Worm (Caenorhabditis elegans) whole organism, late embryonic: ENCODE measurements around the gene F43E2.6.

Experiments
- C38D4.7 ChIP-seq: fragments of 200-800 bp; sonication (Bioruptor generic); optimal IDR thresholded peaks from 2 replicates; lab custom pipeline; 2018; ENCODE audit warnings: mild to moderate bottlenecking, missing genetic modification characterization, moderate library complexity, missing compliant biosample characterization
- F13H6.1 ChIP-seq: sonication (generic microtip); optimal IDR thresholded peaks from 2 replicates; lab custom pipeline; 2016; ENCODE audit warnings: missing genetic modification characterization, missing compliant biosample characterization
- K09A11.1 ChIP-seq: sonication (generic microtip); optimal IDR thresholded peaks from 2 replicates; lab custom pipeline; 2017; ENCODE audit warnings: antibody characterized with exemption, mild to moderate bottlenecking, missing genetic modification characterization, missing compliant biosample characterization; ENCODE audit not compliant: insufficient read depth
- T23F11.4 ChIP-seq: fragments of 200-800 bp; sonication (Bioruptor generic); optimal IDR thresholded peaks from 2 replicates; lab custom pipeline; 2018; ENCODE audit warnings: mild to moderate bottlenecking, missing genetic modification characterization, missing compliant biosample characterization
- Y22D7AL.16 ChIP-seq: sonication (generic microtip); optimal IDR thresholded peaks from 2 replicates; lab custom pipeline; 2016; ENCODE audit warnings: missing genetic modification characterization, missing compliant biosample characterization
- ceh-14 ChIP-seq: sonication (generic microtip); optimal IDR thresholded peaks from 2 replicates; lab custom pipeline; 2016; ENCODE audit warnings: missing genotype, missing genetic modification characterization, missing compliant biosample characterization
- ceh-18 ChIP-seq: sonication (generic microtip); optimal IDR thresholded peaks from 2 replicates; lab custom pipeline; 2016; ENCODE audit warnings: missing genetic modification characterization, missing compliant biosample characterization
- ceh-19 ChIP-seq: fragments of 200-800 bp; sonication (Bioruptor generic); optimal IDR thresholded peaks from 2 replicates; lab custom pipeline; 2018; ENCODE audit warnings: mild to moderate bottlenecking, missing genetic modification characterization, missing compliant biosample characterization
- ceh-2 ChIP-seq: sonication (generic microtip); optimal IDR thresholded peaks from 2 replicates; lab custom pipeline; 2016; ENCODE audit warnings: missing genotype, missing genetic modification characterization, missing compliant biosample characterization
- ceh-22 ChIP-seq: sonication (generic microtip); optimal IDR thresholded peaks from 2 replicates; lab custom pipeline; 2017; ENCODE audit warnings: missing biosample characterization, missing genetic modification characterization
- ceh-24 ChIP-seq: sonication (generic microtip); optimal IDR thresholded peaks from 2 replicates; lab custom pipeline; 2016; ENCODE audit warnings: mild to moderate bottlenecking, missing genetic modification characterization, missing compliant biosample characterization
- ceh-30 ChIP-seq: fragments of 150-350 bp; optimal IDR thresholded peaks from 2 replicates; lab custom pipeline; 2014; ENCODE audit warnings: missing biosample characterization, missing genetic modification characterization
- ceh-31 ChIP-seq: sonication (generic microtip); optimal IDR thresholded peaks from 2 replicates; lab custom pipeline; 2016; ENCODE audit warnings: missing genetic modification characterization, missing compliant biosample characterization
- ceh-34 ChIP-seq: sonication (generic microtip); optimal IDR thresholded peaks from 2 replicates; lab custom pipeline; 2016; ENCODE audit warnings: mild to moderate bottlenecking, missing genetic modification characterization, missing compliant biosample characterization
- ceh-48 ChIP-seq: sonication (generic microtip); optimal IDR thresholded peaks from 2 replicates; lab custom pipeline; 2016; ENCODE audit warnings: missing genetic modification characterization, inconsistent platforms, missing compliant biosample characterization
- ceh-6 ChIP-seq: fragments of 200-800 bp; sonication (Bioruptor generic); optimal IDR thresholded peaks from 2 replicates; lab custom pipeline; 2018; ENCODE audit warnings: mild to moderate bottlenecking, missing genetic modification characterization, missing compliant biosample characterization
- ceh-9 ChIP-seq: sonication (generic microtip); optimal IDR thresholded peaks from 2 replicates; lab custom pipeline; 2016; ENCODE audit warnings: mild to moderate bottlenecking, missing genetic modification characterization, inconsistent platforms, missing compliant biosample characterization
- dve-1 ChIP-seq: sonication (generic microtip); optimal IDR thresholded peaks from 2 replicates; lab custom pipeline; 2017; ENCODE audit warnings: antibody characterized with exemption, mild to moderate bottlenecking, missing genetic modification characterization, missing compliant biosample characterization
- elt-2 ChIP-seq: sonication (generic microtip); optimal IDR thresholded peaks from 2 replicates; lab custom pipeline; 2016; ENCODE audit warnings: missing genetic modification reagents, missing genetic modification characterization, missing compliant biosample characterization
- elt-4 ChIP-seq: sonication (generic microtip); optimal IDR thresholded peaks from 2 replicates; lab custom pipeline; 2016; ENCODE audit warnings: missing genetic modification characterization, missing compliant biosample characterization
- ets-4 ChIP-seq: sonication (generic microtip); optimal IDR thresholded peaks from 2 replicates; lab custom pipeline; 2016; ENCODE audit warnings: missing genetic modification characterization, missing compliant biosample characterization
- eyg-1 ChIP-seq: sonication (generic microtip); optimal IDR thresholded peaks from 2 replicates; lab custom pipeline; 2016; ENCODE audit warnings: missing genotype, missing genetic modification characterization, missing compliant biosample characterization
- fax-1 ChIP-seq: sonication (generic microtip); optimal IDR thresholded peaks from 2 replicates; lab custom pipeline; 2016; ENCODE audit warnings: missing genotype, missing genetic modification characterization, missing compliant biosample characterization
- fkh-10 ChIP-seq: fragments of 150-350 bp; optimal IDR thresholded peaks from 2 replicates; lab custom pipeline; 2014; ENCODE audit warnings: missing biosample characterization, missing genetic modification reagents, missing genetic modification characterization
- gmeb-2 ChIP-seq: sonication (generic microtip); optimal IDR thresholded peaks from 2 replicates; lab custom pipeline; 2016; ENCODE audit warnings: missing genetic modification characterization, inconsistent platforms, missing compliant biosample characterization
- hlh-13 ChIP-seq: fragments of 200-800 bp; sonication (Bioruptor generic); optimal IDR thresholded peaks from 2 replicates; lab custom pipeline; 2018; ENCODE audit warnings: mild to moderate bottlenecking, missing genetic modification characterization, missing compliant biosample characterization
- hlh-8 ChIP-seq: sonication (generic microtip); optimal IDR thresholded peaks from 2 replicates; lab custom pipeline; 2016; ENCODE audit warnings: missing genotype, missing genetic modification characterization, missing compliant biosample characterization
- lim-6 ChIP-seq: sonication (generic microtip); optimal IDR thresholded peaks from 2 replicates; lab custom pipeline; 2016; ENCODE audit warnings: missing genetic modification characterization, missing compliant biosample characterization
- lin-11 ChIP-seq: fragments of 200-800 bp; sonication (Bioruptor generic); optimal IDR thresholded peaks from 2 replicates; lab custom pipeline; 2018; ENCODE audit warnings: mild to moderate bottlenecking, missing genetic modification characterization, missing compliant biosample characterization
- madf-2 ChIP-seq: sonication (generic microtip); optimal IDR thresholded peaks from 2 replicates; lab custom pipeline; 2017; ENCODE audit warnings: missing genetic modification characterization, missing compliant biosample characterization
- mec-3 ChIP-seq: sonication (generic microtip); optimal IDR thresholded peaks from 2 replicates; lab custom pipeline; 2016; ENCODE audit warnings: borderline replicate concordance, missing genetic modification characterization, missing compliant biosample characterization
- pag-3 ChIP-seq: sonication (generic microtip); optimal IDR thresholded peaks from 2 replicates; lab custom pipeline; 2016; ENCODE audit warnings: missing compliant biosample characterization, missing genetic modification characterization, borderline replicate concordance
- pax-1 ChIP-seq: fragments of 150-350 bp; optimal IDR thresholded peaks from 2 replicates; lab custom pipeline; 2014; ENCODE audit warnings: missing biosample characterization, missing genetic modification characterization
- pha-2 ChIP-seq: sonication (generic microtip); optimal IDR thresholded peaks from 2 replicates; lab custom pipeline; 2017; ENCODE audit warnings: mild to moderate bottlenecking, missing genetic modification characterization, missing compliant biosample characterization
- ref-2 ChIP-seq: sonication (generic microtip); optimal IDR thresholded peaks from 2 replicates; lab custom pipeline; 2016; ENCODE audit warnings: missing genetic modification characterization, missing compliant biosample characterization
- sdc-2 ChIP-seq: sonication (generic microtip); optimal IDR thresholded peaks from 2 replicates; lab custom pipeline; 2016; ENCODE audit warnings: missing genotype, missing genetic modification characterization, missing compliant biosample characterization
- sox-4 ChIP-seq: sonication (generic microtip); optimal IDR thresholded peaks from 2 replicates; lab custom pipeline; 2017; ENCODE audit warnings: mild to moderate bottlenecking, missing genetic modification characterization, inconsistent platforms, missing compliant biosample characterization
- syd-9 ChIP-seq: sonication (generic microtip); optimal IDR thresholded peaks from 2 replicates; lab custom pipeline; 2016; ENCODE audit warnings: mild to moderate bottlenecking, missing genetic modification characterization, moderate library complexity, missing compliant biosample characterization
- unc-3 ChIP-seq, 2 experiments: fragments of 200-800 bp in 1 of 2; sonication (Bioruptor generic) in 1 of 2; sonication (generic microtip) in 1 of 2; conservative IDR thresholded peaks in 1 of 2; optimal IDR thresholded peaks in 1 of 2; 2 replicates each; pipeline versions ENCODE4 v1.3.6 to Lab custom; 2016 to 2022; ENCODE audit warnings: missing compliant biosample characterization in 2 of 2, missing genetic modification characterization in 2 of 2, missing genetic modification reagents in 1 of 2
- unc-42 ChIP-seq: sonication (generic microtip); optimal IDR thresholded peaks from 2 replicates; lab custom pipeline; 2016; ENCODE audit warnings: missing genotype, missing genetic modification characterization, missing compliant biosample characterization
- unc-55 ChIP-seq: sonication (generic microtip); optimal IDR thresholded peaks from 2 replicates; lab custom pipeline; 2017; ENCODE audit warnings: missing biosample characterization, missing genetic modification reagents, missing genetic modification characterization
- unc-86 ChIP-seq: sonication (generic microtip); optimal IDR thresholded peaks from 2 replicates; lab custom pipeline; 2016; ENCODE audit warnings: missing genetic modification characterization, missing compliant biosample characterization
- zip-5 ChIP-seq: sonication (generic microtip); optimal IDR thresholded peaks from 2 replicates; lab custom pipeline; 2016; ENCODE audit warnings: missing genetic modification characterization, missing compliant biosample characterization

The F43E2.6 gene

DNA sequence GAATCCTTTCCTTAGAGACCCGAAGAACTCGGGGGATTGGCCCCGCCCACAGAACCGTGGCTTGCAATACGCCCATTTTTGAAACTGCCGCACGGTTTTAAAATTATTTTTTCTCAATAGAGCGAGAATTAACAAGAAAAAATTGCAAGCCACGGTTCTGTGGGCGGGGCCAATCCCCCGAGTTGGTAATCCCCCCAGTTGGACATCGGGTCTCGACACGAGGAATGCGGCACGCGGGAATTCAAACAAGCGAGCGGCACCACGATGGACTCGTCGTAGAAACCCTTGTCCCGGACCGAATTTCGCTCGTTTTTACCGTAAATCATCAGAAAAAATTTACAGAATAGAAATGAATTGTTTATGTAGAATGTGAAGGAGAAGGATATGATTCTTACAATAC is 15.6 kb downstream of the F43E2.6 start:
- TF ChIP-seq ceh-48 (tag; lab: Kevin White, UChicago), result no peak
- no peak for TF ChIP-seq ceh-30 (tag; lab: Kevin White, UChicago)
- no peak for TF ChIP-seq gmeb-2 (tag; lab: Kevin White, UChicago)
- TF ChIP-seq fkh-10 (GFP tag; lab: Kevin White, UChicago), result no peak
- TF ChIP-seq unc-3 (GFP tag; conservative IDR thresholded peaks at IDR 0.05; lab: Robert Waterston, UW), result no peak
- TF ChIP-seq unc-3 (tag; optimal IDR thresholded peaks at IDR 0.05; lab: Kevin White, UChicago), result no peak
- no peak for TF ChIP-seq lim-6
- no peak for TF ChIP-seq Y22D7AL.16 (tag; lab: Kevin White, UChicago)
- TF ChIP-seq ceh-34 (tag; lab: Kevin White, UChicago), result no peak
- no peak for TF ChIP-seq zip-5 (tag; lab: Kevin White, UChicago)
- no peak for TF ChIP-seq ceh-22 (tag; lab: Kevin White, UChicago)
- TF ChIP-seq eyg-1 (tag; lab: Kevin White, UChicago), result no peak
- no peak for TF ChIP-seq ceh-9 (tag; lab: Kevin White, UChicago)
- no peak for TF ChIP-seq madf-2 (tag; lab: Kevin White, UChicago)
- no peak for TF ChIP-seq ceh-24
- no peak for TF ChIP-seq fax-1 (tag; lab: Kevin White, UChicago)
- no peak for TF ChIP-seq sox-4 (tag; lab: Kevin White, UChicago)
- TF ChIP-seq ets-4 (tag; lab: Kevin White, UChicago), result no peak
- no peak for TF ChIP-seq F13H6.1 (tag; lab: Kevin White, UChicago)

DNA sequence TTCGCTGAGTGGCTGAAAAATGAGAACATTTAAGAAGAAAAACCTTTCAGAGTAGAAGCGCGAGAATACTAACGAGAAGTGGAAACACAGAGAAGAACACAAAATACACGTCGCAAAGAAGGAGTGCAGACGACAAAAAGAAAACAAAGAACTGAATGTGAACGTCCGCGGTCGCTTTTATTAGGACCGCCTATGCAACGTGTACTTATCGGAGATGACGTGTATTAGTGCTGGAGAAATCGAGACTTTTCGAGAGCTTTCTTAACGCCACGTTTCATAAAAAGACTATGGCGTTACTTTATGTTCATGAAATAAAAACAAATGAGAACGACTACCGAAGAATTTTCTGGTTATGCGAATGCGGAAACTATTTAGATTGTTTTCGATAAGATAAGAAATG is 16.2 kb downstream of the F43E2.6 start, which contains the start of gene hsp-4:
Gene hsp-4 (minus strand): TSS at position 139 of the 400 bp plus-strand sequence.
- TF ChIP-seq hlh-13 (GFP tag; lab: Kevin White, UChicago), result no peak
- peak; percentile 1 for TF ChIP-seq elt-2 (tag; lab: Kevin White, UChicago)

DNA sequence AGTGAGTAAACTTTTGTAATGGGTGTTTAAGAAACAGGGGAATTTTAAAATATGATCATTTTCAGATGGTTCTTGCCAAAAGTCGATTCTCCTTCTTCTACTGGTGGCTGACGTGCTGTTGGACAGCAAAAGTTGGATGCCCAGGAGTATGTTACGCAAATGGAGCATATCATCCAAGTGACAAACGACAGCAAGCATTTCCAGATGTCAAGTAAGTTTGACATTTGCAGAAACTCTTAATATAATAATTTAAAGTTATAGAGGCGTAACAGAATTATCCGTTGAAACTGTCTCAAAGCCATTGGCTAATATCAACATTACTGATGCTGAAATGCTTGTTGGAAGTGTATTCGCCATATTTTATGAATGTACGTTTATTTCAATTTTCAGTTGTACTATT is 20.6 kb downstream of the F43E2.6 start:
- TF ChIP-seq elt-4 (tag; lab: Kevin White, UChicago) (no peak), ceh-14 (tag; lab: Kevin White, UChicago) (no peak), ceh-30 (tag; lab: Kevin White, UChicago) (no peak), unc-3 (GFP tag; conservative IDR thresholded peaks at IDR 0.05; lab: Robert Waterston, UW) (no peak), unc-3 (tag; optimal IDR thresholded peaks at IDR 0.05; lab: Kevin White, UChicago) (no peak), C38D4.7 (no peak), ceh-19 (no peak), K09A11.1 (no peak), madf-2 (tag; lab: Kevin White, UChicago) (no peak)

DNA sequence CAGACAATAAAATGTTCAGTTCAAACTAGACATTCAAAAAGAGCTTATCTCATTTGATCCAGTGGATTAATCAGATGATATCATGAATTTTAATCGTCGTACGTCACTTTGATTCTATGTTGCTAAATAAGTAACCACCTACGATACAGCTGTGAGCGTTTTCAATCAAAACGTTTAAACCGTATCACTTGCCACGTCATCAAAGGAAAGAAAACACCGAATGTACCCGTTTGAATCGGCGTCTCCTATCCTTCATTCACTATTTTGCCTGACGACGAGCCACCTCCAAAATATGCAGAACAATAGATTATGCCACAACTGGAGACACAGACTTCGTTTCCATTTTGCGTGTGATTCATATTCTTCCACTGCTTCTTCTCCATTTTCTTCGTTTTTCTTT is 22.8 kb downstream of the F43E2.6 start:
- TF ChIP-seq hlh-8 (tag; lab: Kevin White, UChicago), result no peak
- TF ChIP-seq lin-11, result no peak
- TF ChIP-seq mec-3 (tag; lab: Kevin White, UChicago), result no peak
- no peak for TF ChIP-seq ceh-2
- no peak for TF ChIP-seq K09A11.1
- TF ChIP-seq pax-1 (tag; lab: Kevin White, UChicago), result no peak
- no peak for TF ChIP-seq pha-2 (tag; lab: Kevin White, UChicago)
- TF ChIP-seq ref-2 (tag; lab: Kevin White, UChicago), result no peak
- no peak for TF ChIP-seq ceh-14 (tag; lab: Kevin White, UChicago)
- no peak for TF ChIP-seq F13H6.1 (tag; lab: Kevin White, UChicago)

DNA sequence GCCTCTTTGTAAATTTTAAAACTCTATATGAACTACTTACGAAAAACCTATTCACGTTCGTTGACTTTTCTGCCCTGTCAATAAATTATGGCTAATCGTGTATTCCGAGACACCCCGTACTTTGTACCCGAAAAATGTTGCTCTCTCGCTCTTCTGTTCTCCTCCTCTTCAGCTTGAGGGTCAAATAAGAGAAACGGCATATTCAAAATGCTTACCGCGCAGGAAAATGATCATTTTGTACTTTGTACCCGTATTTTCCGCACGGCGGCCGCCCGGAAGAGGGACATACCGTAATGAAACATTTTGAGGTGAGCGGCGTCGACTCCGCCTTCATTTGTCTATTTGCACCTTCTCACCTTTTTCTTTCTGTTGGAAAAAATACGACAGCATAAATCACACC is 25.0 kb downstream of the F43E2.6 start:
- TF ChIP-seq ceh-31 (no peak), ceh-2 (peak; percentile 33), unc-86 (tag; lab: Kevin White, UChicago) (no peak), unc-3 (GFP tag; conservative IDR thresholded peaks at IDR 0.05; lab: Robert Waterston, UW) (no peak), unc-3 (tag; optimal IDR thresholded peaks at IDR 0.05; lab: Kevin White, UChicago) (no peak), syd-9 (tag; lab: Kevin White, UChicago) (no peak), ceh-6 (GFP tag; lab: Kevin White, UChicago) (no peak), madf-2 (tag; lab: Kevin White, UChicago) (no peak), zip-5 (tag; lab: Kevin White, UChicago) (no peak), elt-4 (tag; lab: Kevin White, UChicago) (no peak), unc-55 (no peak), ceh-34 (tag; lab: Kevin White, UChicago) (peak; percentile 26), pag-3 (tag; lab: Kevin White, UChicago) (no peak), pha-2 (tag; lab: Kevin White, UChicago) (peak; percentile 12), unc-42 (no peak), ceh-18 (tag; lab: Kevin White, UChicago) (no peak), sdc-2 (tag; lab: Kevin White, UChicago) (no peak), T23F11.4 (GFP tag; lab: Kevin White, UChicago) (no peak), dve-1 (tag; lab: Kevin White, UChicago) (no peak), ceh-14 (tag; lab: Kevin White, UChicago) (no peak), ets-4 (tag; lab: Kevin White, UChicago) (peak; percentile 23), ceh-9 (tag; lab: Kevin White, UChicago) (no peak)
